Worm (Caenorhabditis elegans): ENCODE results near the gene dhgd-1.

- TF ChIP-seq hmg-4 (GFP tag; optimal IDR thresholded peaks at IDR 0.05) (no peak), ama-1 (optimal IDR thresholded peaks at IDR 0.05) (no peak), ets-7 (tag; optimal IDR thresholded peaks at IDR 0.05) (no peak), sea-1 (GFP tag; conservative IDR thresholded peaks at IDR 0.05) (no peak), flt-1 (GFP tag; IDR thresholded peaks at IDR 0.05) (no peak), B0310.2 (tag; optimal IDR thresholded peaks at IDR 0.05) (no peak), ceh-13 (GFP tag; optimal IDR thresholded peaks at IDR 0.05) (no peak), pes-1 (GFP tag; IDR thresholded peaks at IDR 0.05) (no peak), ceh-36 (tag; optimal IDR thresholded peaks at IDR 0.05) (no peak), tbx-11 (GFP tag; IDR thresholded peaks at IDR 0.05) (no peak), F13C5.2 (tag; optimal IDR thresholded peaks at IDR 0.05) (no peak), hnd-1 (tag; optimal IDR thresholded peaks at IDR 0.05) (no peak), aly-1 (tag; optimal IDR thresholded peaks at IDR 0.05) (no peak), hmbx-1 (tag; optimal IDR thresholded peaks at IDR 0.05) (no peak)
Measured at ce11 chrII:11577397-11577796, 25.5 kb upstream of the dhgd-1 start, which contains the start of gene pcs-1.
